Worm (Caenorhabditis elegans) whole organism, L4/young adult: Measurements from ENCODE around the gene F10E9.10.
A peak's percentile ranks its signal among the peaks of the same experiment; 100 is the strongest.

ENCODE experiments used
- W03F9.2 ChIP-seq: fragments of 150-350 bp; optimal IDR thresholded peaks from 2 replicates; lab custom pipeline; 2014; ENCODE audit warnings: missing biosample characterization, missing genetic modification characterization
- dao-5 ChIP-seq: sonication (generic microtip); optimal IDR thresholded peaks from 2 replicates; lab custom pipeline; 2016; ENCODE audit warnings: missing genotype, missing genetic modification characterization, moderate library complexity, missing compliant biosample characterization
- him-1 ChIP-seq: sonication (generic microtip); optimal IDR thresholded peaks from 2 replicates; lab custom pipeline; 2016; ENCODE audit warnings: missing genotype, missing genetic modification reagents, missing genetic modification characterization, missing compliant biosample characterization

The F10E9.10 gene

ce11 chrIII:8331211-8331610 is 11.1 kb upstream of the F10E9.10 start, which contains the start of gene iglr-2:
TSS of gene iglr-2 (minus strand) at chrIII:8331311.
- TF ChIP-seq dao-5 (no peak), him-1 (tag; lab: Kevin White, UChicago) (no peak), W03F9.2 (tag; lab: Kevin White, UChicago) (no peak)

- TF ChIP-seq dao-5: no peak
- TF ChIP-seq W03F9.2 (tag; lab: Kevin White, UChicago): no peak
- TF ChIP-seq him-1 (tag; lab: Kevin White, UChicago): no peak
Measured at ce11 chrIII:8325574-8326513, 5.8 kb upstream of the F10E9.10 start, which contains the start of gene ZC262.13. TSS of gene ZC262.13 (plus strand) at chrIII:8326214.

- TF ChIP-seq W03F9.2 (tag; lab: Kevin White, UChicago): no peak
- TF ChIP-seq dao-5: no peak
- no peak for TF ChIP-seq him-1 (tag; lab: Kevin White, UChicago)
Measured at ce11 chrIII:8324412-8324811, 4.3 kb upstream of the F10E9.10 start, which contains the start of gene F10E9.12. TSS of gene F10E9.12 (plus strand) at chrIII:8324542.

- TF ChIP-seq him-1 (tag; lab: Kevin White, UChicago): no peak
- no peak for TF ChIP-seq dao-5
- no peak for TF ChIP-seq W03F9.2 (tag; lab: Kevin White, UChicago)
Measured at ce11 chrIII:8322645-8323213, 2.6 kb upstream of the F10E9.10 start, which contains the start of gene F10E9.1. TSS of gene F10E9.1 (plus strand) at chrIII:8323163.

- TF ChIP-seq dao-5: no peak
- no peak for TF ChIP-seq W03F9.2 (tag; lab: Kevin White, UChicago)
- TF ChIP-seq him-1 (tag; lab: Kevin White, UChicago): no peak
Measured at ce11 chrIII:8321225-8321624, 1.1 kb upstream of the F10E9.10 start.

ce11 chrIII:8319100-8319499 is 983 bp downstream of the F10E9.10 start, which contains the start of gene F10E9.11:
TSS of gene F10E9.11 (minus strand) at chrIII:8319260.
- peak; percentile 80 for TF ChIP-seq W03F9.2 (tag; lab: Kevin White, UChicago)
- no peak for TF ChIP-seq him-1 (tag; lab: Kevin White, UChicago)
- no peak for TF ChIP-seq dao-5

ce11 chrIII:8318488-8318887 is 1.6 kb downstream of the F10E9.10 start, which contains the start of gene sas-4:
TSS of gene sas-4 (minus strand) at chrIII:8318588.
- no peak for TF ChIP-seq him-1 (tag; lab: Kevin White, UChicago)
- TF ChIP-seq W03F9.2 (tag; lab: Kevin White, UChicago): no peak
- no peak for TF ChIP-seq dao-5

ce11 chrIII:8312393-8312792 is 7.7 kb downstream of the F10E9.10 start, which contains the start of gene F10E9.2:
TSS of gene F10E9.2 (plus strand) at chrIII:8312693.
- TF ChIP-seq him-1 (tag; lab: Kevin White, UChicago): no peak
- no peak for TF ChIP-seq W03F9.2 (tag; lab: Kevin White, UChicago)
- no peak for TF ChIP-seq dao-5

ce11 chrIII:8310239-8311057 is 9.6 kb downstream of the F10E9.10 start, which contains the start of gene F10E9.3:
TSS of gene F10E9.3 (plus strand) at chrIII:8311007.
- TF ChIP-seq him-1 (tag; lab: Kevin White, UChicago) (no peak), W03F9.2 (tag; lab: Kevin White, UChicago) (no peak), dao-5 (no peak)

- TF ChIP-seq him-1 (tag; lab: Kevin White, UChicago): no peak
- no peak for TF ChIP-seq W03F9.2 (tag; lab: Kevin White, UChicago)
- TF ChIP-seq dao-5: no peak
Measured at ce11 chrIII:8308238-8308637, 11.8 kb downstream of the F10E9.10 start, which contains the start of gene F10E9.4. TSS of gene F10E9.4 (plus strand) at chrIII:8308538.

ce11 chrIII:8307356-8307755 is 12.7 kb downstream of the F10E9.10 start, which contains the start of the genes F10E9.7 and F10E9.5:
TSS of gene F10E9.7 (minus strand) at chrIII:8307441.
TSS of gene F10E9.5 (plus strand) at chrIII:8307592.
- TF ChIP-seq W03F9.2 (tag; lab: Kevin White, UChicago) (peak; percentile 96), dao-5 (no peak), him-1 (tag; lab: Kevin White, UChicago) (peak; percentile 65)

ce11 chrIII:8305816-8306215 is 14.3 kb downstream of the F10E9.10 start:
- TF ChIP-seq W03F9.2 (tag; lab: Kevin White, UChicago) (no peak), dao-5 (no peak), him-1 (tag; lab: Kevin White, UChicago) (no peak)

- TF ChIP-seq him-1 (tag; lab: Kevin White, UChicago): no peak
- TF ChIP-seq dao-5: no peak
- TF ChIP-seq W03F9.2 (tag; lab: Kevin White, UChicago): no peak
Measured at ce11 chrIII:8305304-8305703, 14.8 kb downstream of the F10E9.10 start.
